Worm (Caenorhabditis elegans): ENCODE measurements around the gene eak-4.

eak-4 gene

ce11 chrIV:12531464-12531863, 6.2 kb upstream of the eak-4 start:
- TF ChIP-seq ceh-20 (GFP tag; IDR thresholded peaks at IDR 0.05) (no peak), aha-1 (tag) (peak; percentile 21)

DNA sequence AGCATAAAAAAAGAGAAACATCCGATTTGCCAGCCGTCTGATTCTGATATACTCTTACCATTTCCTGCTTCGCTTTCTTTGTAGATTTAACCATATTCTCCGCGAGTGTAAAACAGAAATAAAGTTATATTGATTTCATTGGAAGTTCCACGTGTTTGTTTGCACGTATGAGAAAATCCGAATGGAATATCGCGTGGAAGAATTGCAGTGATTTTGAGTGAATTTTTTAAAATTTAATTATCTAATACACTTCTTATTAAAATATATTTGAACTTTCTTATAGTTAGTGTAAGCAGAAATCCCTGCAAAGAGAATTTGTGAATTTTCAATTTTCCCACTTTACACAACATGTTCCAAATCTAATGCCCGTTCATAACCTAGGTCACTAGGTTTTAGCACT, 5.7 kb upstream of the eak-4 start, which contains the start of gene F53B2.5:
TSS of gene F53B2.5 (minus strand) at position 101 of the 400 bp plus-strand sequence.
- TF ChIP-seq dmd-9 (GFP tag; IDR thresholded peaks at IDR 0.05) (no peak), lin-38 (GFP tag; IDR thresholded peaks at IDR 0.05) (no peak), dmd-8 (GFP tag; IDR thresholded peaks at IDR 0.05) (no peak), hlh-11 (tag; optimal IDR thresholded peaks at IDR 0.05) (no peak), nhr-237 (tag; optimal IDR thresholded peaks at IDR 0.05) (no peak), unc-62 (GFP tag; optimal IDR thresholded peaks at IDR 0.05 in 1 of 2) (no peak), unc-62 (tag; optimal IDR thresholded peaks at IDR 0.05) (no peak)

ce11 chrIV:12527217-12527616, 1.9 kb upstream of the eak-4 start, which contains the start of gene F53B2.8:
F53B2.8 (minus strand) TSS chrIV:12527396.
- no peak for TF ChIP-seq aly-2 (tag; optimal IDR thresholded peaks at IDR 0.05)
- TF ChIP-seq dmd-8 (GFP tag; IDR thresholded peaks at IDR 0.05): no peak
- TF ChIP-seq dmd-6 (GFP tag; IDR thresholded peaks at IDR 0.05): peak; percentile 81
- TF ChIP-seq Y5F2A.4 (GFP tag; optimal IDR thresholded peaks at IDR 0.05): no peak
- TF ChIP-seq mxl-3 (GFP tag; optimal IDR thresholded peaks at IDR 0.05): peak; percentile 10
- no peak for TF ChIP-seq F37D6.2 (tag; optimal IDR thresholded peaks at IDR 0.05)
- TF ChIP-seq daf-12 (tag; optimal IDR thresholded peaks at IDR 0.05): no peak
- TF ChIP-seq T26A8.4 (GFP tag; IDR thresholded peaks at IDR 0.05): no peak
- peak; percentile 48; the same call in 1 of the 2 replicates for TF ChIP-seq lin-1 (GFP tag; IDR thresholded peaks at IDR 0.05)
- no peak for TF ChIP-seq lim-7 (GFP tag; IDR thresholded peaks at IDR 0.05)
- TF ChIP-seq ceh-44 (GFP tag; IDR thresholded peaks at IDR 0.05): no peak
- TF ChIP-seq duxl-1 (tag; optimal IDR thresholded peaks at IDR 0.05; ENCODE audit: poor library complexity): no peak
- TF ChIP-seq lsy-2 (tag; optimal IDR thresholded peaks at IDR 0.05): peak; percentile 17 to 37
- no peak for TF ChIP-seq gei-8 (GFP tag; optimal IDR thresholded peaks at IDR 0.05)
- TF ChIP-seq T20F7.1 (GFP tag; optimal IDR thresholded peaks at IDR 0.05): peak; percentile 50
- no peak for TF ChIP-seq ctbp-1 (GFP tag; IDR thresholded peaks at IDR 0.05)
- TF ChIP-seq fkh-10 (GFP tag; optimal IDR thresholded peaks at IDR 0.05): no peak
- TF ChIP-seq nhr-48 (tag; optimal IDR thresholded peaks at IDR 0.05): peak; percentile 23
- TF ChIP-seq skn-1 (tag; optimal IDR thresholded peaks at IDR 0.05): no peak
- TF ChIP-seq hlh-11 (tag; optimal IDR thresholded peaks at IDR 0.05): peak; percentile 75
- TF ChIP-seq lir-3 (tag; optimal IDR thresholded peaks at IDR 0.05): no peak
- TF ChIP-seq nhr-6 (tag; optimal IDR thresholded peaks at IDR 0.05): peak; percentile 95
- no peak for TF ChIP-seq ceh-28 (tag; optimal IDR thresholded peaks at IDR 0.05)
- peak; percentile 99 for TF ChIP-seq nhr-28 (tag; optimal IDR thresholded peaks at IDR 0.05)
- peak; percentile 15 for TF ChIP-seq dpl-1 (GFP tag; optimal IDR thresholded peaks at IDR 0.05)
- TF ChIP-seq mdl-1 (tag; optimal IDR thresholded peaks at IDR 0.05): peak in 1 of 2 experiments; percentile 8
- TF ChIP-seq tra-1 (GFP tag; IDR thresholded peaks at IDR 0.05): no peak
- TF ChIP-seq arid-1 (GFP tag; conservative IDR thresholded peaks at IDR 0.05): no peak
- TF ChIP-seq hif-1 (tag; optimal IDR thresholded peaks at IDR 0.05): no peak
- peak; percentile 52 for TF ChIP-seq mes-2 (tag; optimal IDR thresholded peaks at IDR 0.05; ENCODE audit: poor library complexity, severe bottlenecking)
- no peak for TF ChIP-seq daf-19 (GFP tag; conservative IDR thresholded peaks at IDR 0.05)
- TF ChIP-seq lin-15B (tag; optimal IDR thresholded peaks at IDR 0.05): no peak
- no peak for TF ChIP-seq cey-2 (tag; optimal IDR thresholded peaks at IDR 0.05; ENCODE audit: borderline replicate concordance, insufficient read depth)
- no peak for TF ChIP-seq spr-1 (tag; optimal IDR thresholded peaks at IDR 0.05)
- TF ChIP-seq nhr-111 (GFP tag; optimal IDR thresholded peaks at IDR 0.05): no peak
- no peak for TF ChIP-seq ces-1 (GFP tag; optimal IDR thresholded peaks at IDR 0.05)
- TF ChIP-seq daf-16 (GFP tag; optimal IDR thresholded peaks at IDR 0.05): peak in 1 of 2 experiments; percentile 40
- TF ChIP-seq daf-16 (tag; optimal IDR thresholded peaks at IDR 0.05): peak; percentile 98
- TF ChIP-seq nhr-41 (GFP tag; IDR thresholded peaks at IDR 0.05): no peak
- 0 out of 2 replicates have a peak, but pooled peaks have one; percentile 38 for TF ChIP-seq php-3 (GFP tag; IDR thresholded peaks at IDR 0.05)
- TF ChIP-seq ztf-7 (tag; optimal IDR thresholded peaks at IDR 0.05): peak; percentile 53
